Fruit fly (Drosophila melanogaster) whole organism, embryonic: Measurements from ENCODE around the gene Cpr11B.

Source experiments
- Atf-2 ChIP-seq: fragments of 200-800 bp; sonication (Bioruptor generic); optimal IDR thresholded peaks from 2 replicates; lab custom pipeline; 2016; ENCODE audit warnings: missing biosample characterization, missing genetic modification characterization
- C15 ChIP-seq: fragments of 200-800 bp; sonication (Bioruptor generic); IDR thresholded peaks from 3 replicates; pipeline ENCODE4 v1.3.6; 2022; ENCODE audit warnings: missing biosample characterization, missing genetic modification characterization
- CG10147 ChIP-seq: fragments of 200-800 bp; sonication (Bioruptor generic); optimal IDR thresholded peaks from 2 replicates; lab custom pipeline; 2019; ENCODE audit warnings: missing biosample characterization, mild to moderate bottlenecking, missing genetic modification characterization, moderate library complexity
- CG11398 ChIP-seq: fragments of 200-800 bp; sonication (Bioruptor generic); optimal IDR thresholded peaks from 2 replicates; lab custom pipeline; 2016; ENCODE audit warnings: missing biosample characterization, missing genetic modification characterization
- CG12659 ChIP-seq: fragments of 200-800 bp; sonication (Bioruptor generic); optimal IDR thresholded peaks from 3 replicates; lab custom pipeline; 2017; ENCODE audit warnings: mild to moderate bottlenecking, missing biosample characterization, missing genetic modification reagents, missing genetic modification characterization
- CG1603 ChIP-seq: fragments of 200-800 bp; sonication (Bioruptor generic); optimal IDR thresholded peaks from 2 replicates; lab custom pipeline; 2019; ENCODE audit warnings: missing biosample characterization, mild to moderate bottlenecking, missing genetic modification characterization, moderate library complexity
- CG17361 ChIP-seq: fragments of 200-800 bp; sonication (Bioruptor generic); IDR thresholded peaks from 3 replicates; pipeline ENCODE4 v1.3.6; 2022; ENCODE audit warnings: missing biosample characterization, missing genetic modification characterization
- CG18764 ChIP-seq: fragments of 200-800 bp; sonication (Bioruptor generic); optimal IDR thresholded peaks from 3 replicates; lab custom pipeline; 2016; ENCODE audit warnings: missing biosample characterization, missing genetic modification characterization
- CG2678 ChIP-seq: fragments of 200-800 bp; sonication (Bioruptor generic); optimal IDR thresholded peaks from 3 replicates; lab custom pipeline; 2019; ENCODE audit warnings: missing biosample characterization, mild to moderate bottlenecking, missing genetic modification characterization, moderate library complexity
- CG32767 ChIP-seq: fragments of 200-800 bp; sonication (Bioruptor generic); IDR thresholded peaks from 2 replicates; pipeline ENCODE4 v1.3.6; 2022; ENCODE audit warnings: missing biosample characterization, missing genetic modification characterization
- CG34224 ChIP-seq: fragments of 200-800 bp; sonication (Bioruptor generic); IDR thresholded peaks from 3 replicates; pipeline ENCODE4 v1.3.6; 2022; ENCODE audit warnings: missing biosample characterization, missing genetic modification characterization; ENCODE audit not compliant: partially characterized antibody
- CG3726 ChIP-seq: fragments of 200-800 bp; sonication (Bioruptor generic); IDR thresholded peaks from 3 replicates; pipeline ENCODE4, ENCODE4 v1.3.6; 2022; ENCODE audit warnings: missing biosample characterization, missing genetic modification characterization
- CG7372 ChIP-seq: fragments of 200-800 bp; sonication (Bioruptor generic); IDR thresholded peaks from 2 replicates; pipeline ENCODE4 v1.3.6; 2022; ENCODE audit warnings: missing biosample characterization, missing genetic modification characterization
- CG8281 ChIP-seq: fragments of 200-800 bp; sonication (Bioruptor generic); optimal IDR thresholded peaks from 2 replicates; lab custom pipeline; 2018; ENCODE audit warnings: missing biosample characterization, mild to moderate bottlenecking, missing genetic modification characterization, moderate library complexity
- CG8290 ChIP-seq, 3 experiments: fragments of 200-800 bp; sonication (Bioruptor generic); optimal IDR thresholded peaks; 2 replicates each; lab custom pipeline; 2016 to 2019; ENCODE audit warnings: missing biosample characterization in 3 of 3, missing genetic modification characterization in 3 of 3, mild to moderate bottlenecking in 2 of 3, moderate library complexity in 1 of 3
- CoRest ChIP-seq: fragments of 200-800 bp; sonication (Bioruptor generic); optimal IDR thresholded peaks from 3 replicates; lab custom pipeline; 2018; ENCODE audit warnings: missing biosample characterization, mild to moderate bottlenecking, missing genetic modification characterization, moderate library complexity
- D ChIP-seq, 2 experiments: fragments of 200-800 bp in 1 of 2; fragments of >200 bp in 1 of 2; sonication (Bioruptor generic) in 1 of 2; optimal IDR thresholded peaks; 2 replicates in 1 of 2; 3 replicates in 1 of 2; lab custom pipeline; 2017; ENCODE audit warnings: mild to moderate bottlenecking in 1 of 2, missing biosample characterization in 1 of 2, missing genetic modification characterization in 1 of 2, missing genetic modification reagents in 1 of 2
- Dref ChIP-seq: fragments of 200-800 bp; sonication (Bioruptor generic); IDR thresholded peaks from 2 replicates; pipeline ENCODE4 v1.3.6; 2022; ENCODE audit warnings: missing biosample characterization, missing genetic modification characterization
- Gsc ChIP-seq: fragments of 200-800 bp; sonication (Bioruptor generic); IDR thresholded peaks from 2 replicates; pipeline ENCODE4 v1.3.6; 2022; ENCODE audit warnings: missing biosample characterization, missing genetic modification characterization
- H15 ChIP-seq: fragments of 200-800 bp; sonication (Bioruptor generic); IDR thresholded peaks from 3 replicates; pipeline ENCODE4 v1.3.6; 2022; ENCODE audit warnings: missing biosample characterization, missing genetic modification characterization
- HLH3B ChIP-seq: fragments of 200-800 bp; sonication (Bioruptor generic); IDR thresholded peaks from 2 replicates; pipeline ENCODE4 v1.3.6; 2022; ENCODE audit warnings: missing biosample characterization, missing genetic modification characterization
- HmgZ ChIP-seq: fragments of 200-800 bp; sonication (Bioruptor generic); optimal IDR thresholded peaks from 2 replicates; lab custom pipeline; 2018; ENCODE audit warnings: missing biosample characterization, mild to moderate bottlenecking, missing genetic modification characterization
- Hr3 ChIP-seq: fragments of 200-800 bp; sonication (Bioruptor generic); optimal IDR thresholded peaks from 3 replicates; lab custom pipeline; 2016; ENCODE audit warnings: missing biosample characterization, missing genetic modification characterization
- Lhr ChIP-seq: fragments of 200-800 bp; sonication (Bioruptor generic); optimal IDR thresholded peaks from 3 replicates; lab custom pipeline; 2017; ENCODE audit warnings: mild to moderate bottlenecking, missing biosample characterization, missing genetic modification reagents, missing genetic modification characterization
- Lim3 ChIP-seq: fragments of 200-800 bp; sonication (Bioruptor generic); IDR thresholded peaks from 2 replicates; pipeline ENCODE4 v1.3.6; 2022; ENCODE audit warnings: missing biosample characterization, missing genetic modification characterization
- Mes4 ChIP-seq: fragments of 200-800 bp; sonication (Bioruptor generic); optimal IDR thresholded peaks from 2 replicates; lab custom pipeline; 2016; ENCODE audit warnings: missing biosample characterization, missing genetic modification characterization
- NFAT ChIP-seq: fragments of 200-800 bp; sonication (Bioruptor generic); IDR thresholded peaks from 2 replicates; pipeline ENCODE4 v1.3.6; 2022; ENCODE audit warnings: missing biosample characterization, missing genetic modification characterization
- Vsx1 ChIP-seq: fragments of 200-800 bp; sonication (Bioruptor generic); optimal IDR thresholded peaks from 2 replicates; lab custom pipeline; 2017; ENCODE audit warnings: missing biosample characterization, mild to moderate bottlenecking, missing genetic modification characterization, missing genetic modification reagents
- chm ChIP-seq: fragments of 200-800 bp; sonication (Bioruptor generic); IDR thresholded peaks from 2 replicates; pipeline ENCODE4 v1.3.6; 2022; ENCODE audit warnings: missing biosample characterization, missing genetic modification characterization
- ci ChIP-seq: fragments of 200-800 bp; sonication (Bioruptor generic); IDR thresholded peaks from 3 replicates; pipeline ENCODE4 v1.3.6; 2022; ENCODE audit warnings: missing biosample characterization, missing genetic modification characterization
- dati ChIP-seq: fragments of 200-800 bp; sonication (Bioruptor generic); IDR thresholded peaks from 2 replicates; pipeline ENCODE4 v1.3.6; 2022; ENCODE audit warnings: missing biosample characterization, missing genetic modification characterization
- dimm ChIP-seq: fragments of 200-800 bp; sonication (Bioruptor generic); IDR thresholded peaks from 2 replicates; pipeline ENCODE4 v1.3.6; 2022; ENCODE audit warnings: missing biosample characterization, missing genetic modification characterization
- dmrt99B ChIP-seq: fragments of 200-800 bp; sonication (Bioruptor generic); optimal IDR thresholded peaks from 2 replicates; lab custom pipeline; 2018; ENCODE audit warnings: missing biosample characterization, mild to moderate bottlenecking, missing genetic modification characterization, moderate library complexity
- hkb ChIP-seq, 2 experiments: fragments of 200-800 bp in 1 of 2; fragments of >200 bp in 1 of 2; sonication (Bioruptor generic) in 1 of 2; IDR thresholded peaks in 1 of 2; optimal IDR thresholded peaks in 1 of 2; 2 replicates each; pipeline versions ENCODE4 v1.3.6 to Lab custom; 2017 to 2022; ENCODE audit warnings: missing biosample characterization in 1 of 2, missing genetic modification characterization in 1 of 2
- inv ChIP-seq: fragments of 200-800 bp; sonication (Bioruptor generic); IDR thresholded peaks from 2 replicates; pipeline ENCODE4 v1.3.6; 2022; ENCODE audit warnings: missing biosample characterization, missing genetic modification characterization; ENCODE audit not compliant: partially characterized antibody
- ken ChIP-seq: fragments of 200-800 bp; sonication (Bioruptor generic); IDR thresholded peaks from 3 replicates; pipeline ENCODE4 v1.3.6; 2022; ENCODE audit warnings: missing biosample characterization, missing genetic modification characterization
- lbe ChIP-seq: fragments of 200-800 bp; sonication (Bioruptor generic); optimal IDR thresholded peaks from 2 replicates; lab custom pipeline; 2016; ENCODE audit warnings: missing biosample characterization, mild to moderate bottlenecking, missing genetic modification characterization
- pum ChIP-seq: fragments of 200-800 bp; sonication (Bioruptor generic); optimal IDR thresholded peaks from 2 replicates; lab custom pipeline; 2016; ENCODE audit warnings: missing biosample characterization, missing genetic modification characterization
- salm ChIP-seq: fragments of 200-800 bp; sonication (Bioruptor generic); optimal IDR thresholded peaks from 2 replicates; lab custom pipeline; 2018; ENCODE audit warnings: missing biosample characterization, mild to moderate bottlenecking, missing genetic modification characterization
- slou ChIP-seq: fragments of 200-800 bp; sonication (Bioruptor generic); optimal IDR thresholded peaks from 3 replicates; lab custom pipeline; 2016; ENCODE audit warnings: missing biosample characterization, missing genetic modification characterization
- trem ChIP-seq: fragments of 200-800 bp; optimal IDR thresholded peaks from 3 replicates; lab custom pipeline; 2019; ENCODE audit warnings: missing biosample characterization, mild to moderate bottlenecking, missing genetic modification characterization, moderate library complexity
- tx ChIP-seq: fragments of 200-800 bp; sonication (Bioruptor generic); optimal IDR thresholded peaks from 2 replicates; lab custom pipeline; 2016; ENCODE audit warnings: missing biosample characterization, missing genetic modification characterization
- wdn ChIP-seq: fragments of 200-800 bp; sonication (Bioruptor generic); IDR thresholded peaks from 2 replicates; pipeline ENCODE4 v1.3.6; 2022; ENCODE audit warnings: missing biosample characterization, missing genetic modification characterization
- wor ChIP-seq: fragments of 200-800 bp; sonication (Bioruptor generic); IDR thresholded peaks from 2 replicates; pipeline ENCODE4 v1.3.6; 2022; ENCODE audit warnings: missing biosample characterization, missing genetic modification characterization

Gene Cpr11B

DNA sequence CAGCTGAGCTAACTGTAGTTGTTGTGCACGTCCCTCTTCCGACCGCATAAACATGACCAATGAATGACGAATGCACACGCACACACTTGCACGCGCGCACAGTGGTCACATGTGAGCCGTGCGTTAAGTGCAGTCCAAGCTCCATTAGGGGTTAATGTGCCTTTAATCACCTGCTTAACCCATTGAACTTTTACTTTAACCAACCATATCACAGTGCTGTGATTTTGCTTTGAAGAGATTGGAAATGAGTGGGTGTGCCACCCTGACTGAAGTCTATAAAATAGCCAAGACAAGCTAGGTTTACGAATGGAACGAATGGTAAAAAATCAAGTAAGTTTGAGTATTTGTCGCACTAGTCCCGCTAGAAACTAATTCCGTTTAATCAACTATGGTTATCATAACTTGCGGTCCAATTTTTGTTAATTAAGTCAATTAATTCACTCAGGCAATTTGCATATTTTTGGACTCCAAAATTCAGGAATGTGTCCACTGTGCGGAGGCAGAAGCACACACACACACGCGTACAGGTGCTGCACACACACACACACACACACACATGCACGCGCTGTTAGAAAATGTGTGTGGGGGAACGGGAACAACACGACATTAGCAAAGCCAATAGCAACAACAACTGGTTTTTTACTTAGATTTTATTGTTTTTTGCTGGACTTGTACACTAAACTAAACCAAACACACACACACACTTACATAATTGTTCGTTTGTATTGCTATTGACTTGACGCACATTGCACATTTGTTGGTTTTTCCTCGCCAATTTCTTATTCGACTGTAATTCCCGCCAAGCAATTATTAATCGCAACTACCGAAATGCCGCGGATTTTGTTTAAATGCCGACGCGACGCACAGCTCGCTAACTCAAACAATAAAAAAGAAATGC lies 38.5 kb downstream of the Cpr11B start (continued):
- TF ChIP-seq ken (GFP tag; lab: Robert Waterston, UW) (no peak), HmgZ (tag; lab: Kevin White, UChicago) (no peak), Vsx1 (GFP tag; lab: Kevin White, UChicago) (peak; percentile 61), wdn (GFP tag; lab: Robert Waterston, UW) (no peak), Hr3 (GFP tag; lab: Kevin White, UChicago) (peak; percentile 22), CG12659 (GFP tag; lab: Kevin White, UChicago) (peak; percentile 11), salm (tag; lab: Kevin White, UChicago) (no peak), slou (GFP tag; lab: Kevin White, UChicago) (no peak), CG10147 (GFP tag; lab: Kevin White, UChicago) (no peak), Lim3 (no peak), CG3726 (GFP tag; lab: Robert Waterston, UW) (no peak), CG32767 (GFP tag; lab: Robert Waterston, UW) (no peak), CG34224 (GFP tag; lab: Robert Waterston, UW) (no peak), Lhr (no peak), Mes4 (peak; percentile 45), dati (no peak), wor (no peak), lbe (GFP tag; lab: Kevin White, UChicago) (no peak), dimm (no peak), CG11398 (GFP tag; lab: Kevin White, UChicago) (peak; percentile 49), dmrt99B (tag; lab: Kevin White, UChicago) (peak; percentile 67), hkb (optimal IDR thresholded peaks at IDR 0.05; lab: Kevin White, UChicago) (no peak), hkb (GFP tag; IDR thresholded peaks at IDR 0.05; lab: Robert Waterston, UW) (no peak), chm (GFP tag; lab: Robert Waterston, UW) (no peak), inv (0 out of 2 replicates have a peak, but pooled peaks have one; percentile 21), CG18764 (GFP tag; lab: Kevin White, UChicago) (no peak), tx (GFP tag; lab: Kevin White, UChicago) (peak; percentile 32), CG1603 (tag; lab: Kevin White, UChicago) (peak; percentile 46), CG2678 (tag; lab: Kevin White, UChicago) (peak; percentile 66), CG8281 (no peak), pum (GFP tag; lab: Kevin White, UChicago) (no peak), Gsc (GFP tag; lab: Robert Waterston, UW) (no peak), HLH3B (no peak), trem (tag; lab: Kevin White, UChicago) (no peak), Dref (GFP tag; lab: Robert Waterston, UW) (no peak), CG17361 (GFP tag; lab: Robert Waterston, UW) (peak; percentile 51; the same call in 1 of the 3 replicates), D (optimal IDR thresholded peaks at IDR 0.05; lab: Kevin White, UChicago) (no peak), D (GFP tag; optimal IDR thresholded peaks at IDR 0.05; lab: Kevin White, UChicago) (peak; percentile 35), H15 (GFP tag; lab: Robert Waterston, UW) (no peak), NFAT (GFP tag; lab: Robert Waterston, UW) (no peak), C15 (GFP tag; lab: Robert Waterston, UW) (no peak), CoRest (tag; lab: Kevin White, UChicago) (peak; percentile 65), Atf-2 (GFP tag; lab: Kevin White, UChicago) (peak; percentile 53), CG7372 (GFP tag; lab: Robert Waterston, UW) (no peak), ci (GFP tag; lab: Robert Waterston, UW) (no peak; the same call in 1 of the 3 replicates), CG8290 (GFP tag; optimal IDR thresholded peaks at IDR 0.05; lab: Kevin White, UChicago) (peak; percentile 10), CG8290 (tag; optimal IDR thresholded peaks at IDR 0.05; lab: Kevin White, UChicago) (peak in 1 of 2 experiments; percentile 37)
- TF ChIP-seq, all 482 proteins: peak for 195
